Fruit fly (Drosophila melanogaster): ENCODE data around the gene CG15812.

DNA sequence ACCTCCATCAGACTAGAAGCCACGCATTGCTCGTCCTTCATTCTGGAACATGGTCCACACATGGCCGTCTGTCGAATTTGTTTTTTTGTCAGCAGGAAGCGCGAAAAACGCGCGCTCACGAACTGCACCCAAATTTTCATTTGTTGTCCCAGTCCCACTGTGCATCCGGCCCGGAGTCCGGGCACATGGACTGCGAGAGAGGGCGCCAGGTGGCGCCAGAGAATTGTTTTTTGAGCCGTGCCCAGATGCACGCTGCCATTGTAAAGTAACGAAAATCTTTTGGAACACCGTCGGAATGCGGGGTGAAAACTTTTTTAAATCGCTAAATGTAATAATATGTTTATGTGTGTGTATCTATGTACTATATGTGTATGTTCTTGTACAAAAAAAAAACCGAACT lies 2.1 kb upstream of the CG15812 start:
- no peak for TF ChIP-seq Sry-β (GFP tag; optimal IDR thresholded peaks at IDR 0.05)
- TF ChIP-seq hth (optimal IDR thresholded peaks at IDR 0.05) = no peak
- TF ChIP-seq hkb (optimal IDR thresholded peaks at IDR 0.05) = no peak
- no peak for TF ChIP-seq hkb (GFP tag; IDR thresholded peaks at IDR 0.05)
- no peak for TF ChIP-seq org-1 (GFP tag; optimal IDR thresholded peaks at IDR 0.05)
- no peak for TF ChIP-seq Max (GFP tag; optimal IDR thresholded peaks at IDR 0.05)
- TF ChIP-seq CG6272 (GFP tag; IDR thresholded peaks at IDR 0.05) = no peak
- TF ChIP-seq CG12155 (GFP tag; optimal IDR thresholded peaks at IDR 0.05) = no peak
- no peak for TF ChIP-seq CG12769 (tag; optimal IDR thresholded peaks at IDR 0.05)
- no peak for TF ChIP-seq CG1792 (GFP tag; optimal IDR thresholded peaks at IDR 0.05)
- TF ChIP-seq gem (tag; optimal IDR thresholded peaks at IDR 0.05) = no peak
- TF ChIP-seq psq (GFP tag; optimal IDR thresholded peaks at IDR 0.05) = no peak
- no peak for TF ChIP-seq CG18599 (GFP tag; optimal IDR thresholded peaks at IDR 0.05)
- TF ChIP-seq h (optimal IDR thresholded peaks at IDR 0.05) = no peak
- no peak for TF ChIP-seq Vsx1 (GFP tag; optimal IDR thresholded peaks at IDR 0.05)
